Fruit fly (Drosophila melanogaster) whole organism, pupa: ENCODE data around the gene Ice2.

ENCODE experiments used
- CG10348 ChIP-seq: fragments of 200-800 bp; sonication (Bioruptor generic); IDR thresholded peaks from 2 replicates; pipeline ENCODE4 v1.3.6; 2022; ENCODE audit warnings: missing biosample characterization, missing genetic modification characterization
- CG13204 ChIP-seq: fragments of 200-800 bp; sonication (Bioruptor generic); optimal IDR thresholded peaks from 2 replicates; lab custom pipeline; 2018; ENCODE audit warnings: missing biosample characterization, mild to moderate bottlenecking, missing genetic modification characterization, moderate library complexity
- CG14655 ChIP-seq: fragments of 200-800 bp; sonication (Bioruptor generic); optimal IDR thresholded peaks from 3 replicates; lab custom pipeline; 2017; ENCODE audit warnings: mild to moderate bottlenecking, missing biosample characterization, missing genetic modification reagents, missing genetic modification characterization
- CG15710 ChIP-seq: fragments of 200-800 bp; sonication (Bioruptor generic); optimal IDR thresholded peaks from 2 replicates; lab custom pipeline; 2018; ENCODE audit warnings: missing biosample characterization, mild to moderate bottlenecking, missing genetic modification characterization, moderate library complexity
- CG17806 ChIP-seq: fragments of 200-800 bp; sonication (Bioruptor generic); optimal IDR thresholded peaks from 2 replicates; lab custom pipeline; 2018; ENCODE audit warnings: missing biosample characterization, mild to moderate bottlenecking, missing genetic modification characterization, moderate library complexity
- CG32121 ChIP-seq: fragments of 200-800 bp; sonication (Bioruptor generic); IDR thresholded peaks from 2 replicates; pipeline ENCODE4 v1.3.6; 2022; ENCODE audit warnings: missing biosample characterization, missing genetic modification characterization
- CG34367 ChIP-seq: fragments of 200-800 bp; sonication (Bioruptor generic); optimal IDR thresholded peaks from 2 replicates; lab custom pipeline; 2018; ENCODE audit warnings: missing biosample characterization, mild to moderate bottlenecking, missing genetic modification characterization
- CG4496 ChIP-seq: fragments of 200-800 bp; sonication (Bioruptor generic); IDR thresholded peaks from 3 replicates; pipeline ENCODE4 v1.3.6; 2022; ENCODE audit warnings: missing biosample characterization, missing genetic modification characterization
- CG8159 ChIP-seq: fragments of 200-800 bp; sonication (Bioruptor generic); optimal IDR thresholded peaks from 3 replicates; lab custom pipeline; 2018; ENCODE audit warnings: missing biosample characterization, mild to moderate bottlenecking, missing genetic modification characterization, moderate library complexity
- CG8301 ChIP-seq: fragments of 200-800 bp; sonication (Bioruptor generic); optimal IDR thresholded peaks from 2 replicates; lab custom pipeline; 2018; ENCODE audit warnings: missing biosample characterization, mild to moderate bottlenecking, missing genetic modification characterization
- CG9948 ChIP-seq: fragments of 200-800 bp; sonication (Bioruptor generic); optimal IDR thresholded peaks from 2 replicates; lab custom pipeline; 2018; ENCODE audit warnings: missing biosample characterization, mild to moderate bottlenecking, missing genetic modification characterization, moderate library complexity
- D1 ChIP-seq: fragments of 200-800 bp; sonication (Bioruptor generic); optimal IDR thresholded peaks from 2 replicates; lab custom pipeline; 2018; ENCODE audit warnings: missing biosample characterization, mild to moderate bottlenecking, missing genetic modification characterization, moderate library complexity
- EcR ChIP-seq: fragments of 200-800 bp; sonication (Bioruptor generic); optimal IDR thresholded peaks from 3 replicates; lab custom pipeline; 2019; ENCODE audit warnings: missing biosample characterization, missing genetic modification characterization, mild to moderate bottlenecking, moderate library complexity, missing genetic modification reagents
- Ets98B ChIP-seq: fragments of 200-800 bp; sonication (Bioruptor generic); IDR thresholded peaks from 2 replicates; pipeline ENCODE4 v1.3.6; 2022; ENCODE audit warnings: missing biosample characterization, missing genetic modification characterization
- Pif1A ChIP-seq: fragments of 200-800 bp; sonication (Bioruptor generic); optimal IDR thresholded peaks from 3 replicates; lab custom pipeline; 2016; ENCODE audit warnings: missing biosample characterization, missing genetic modification characterization
- Pif1B ChIP-seq: fragments of 200-800 bp; sonication (Bioruptor generic); optimal IDR thresholded peaks from 3 replicates; lab custom pipeline; 2016; ENCODE audit warnings: missing biosample characterization, missing genetic modification characterization
- Snoo ChIP-seq: fragments of 200-800 bp; sonication (Bioruptor generic); optimal IDR thresholded peaks from 3 replicates; lab custom pipeline; 2017; ENCODE audit warnings: missing biosample characterization, mild to moderate bottlenecking, missing genetic modification characterization, inconsistent platforms
- fd96Ca ChIP-seq: fragments of 200-800 bp; sonication (Bioruptor generic); IDR thresholded peaks from 3 replicates; pipeline ENCODE4 v1.3.6; 2022; ENCODE audit warnings: missing biosample characterization, missing genetic modification characterization
- gl ChIP-seq: fragments of 200-800 bp; sonication (Bioruptor generic); optimal IDR thresholded peaks from 2 replicates; lab custom pipeline; 2018; ENCODE audit warnings: missing biosample characterization, mild to moderate bottlenecking, missing genetic modification characterization

Gene Ice2

DNA sequence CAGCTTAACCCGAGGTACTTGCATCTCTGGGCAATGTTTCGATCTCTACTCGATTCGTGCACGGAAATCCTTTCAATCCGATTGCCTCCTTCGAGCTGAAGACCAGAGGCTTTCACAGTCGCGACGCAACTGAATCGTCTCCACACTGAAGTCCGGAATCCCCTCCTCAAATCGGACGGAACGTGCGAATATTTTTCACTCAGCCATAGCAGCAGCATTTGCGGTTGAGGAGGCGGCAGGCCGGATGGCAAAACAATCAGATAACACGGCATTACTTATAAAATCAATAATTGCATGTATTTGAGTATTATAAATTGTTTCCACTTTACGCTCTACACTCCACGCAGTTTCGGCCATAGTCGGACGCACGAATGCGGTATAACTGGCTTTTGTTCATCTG, 38.1 kb downstream of the Ice2 start, which contains the start of gene Snmp1:
TSS of gene Snmp1 (minus strand) at position 101 of the 400 bp plus-strand sequence.
- TF ChIP-seq CG9948 (no peak), CG8301 (tag; lab: Kevin White, UChicago) (no peak), CG34367 (no peak), CG4496 (GFP tag; lab: Robert Waterston, UW) (no peak), CG13204 (no peak), Snoo (tag; lab: Kevin White, UChicago) (no peak), CG32121 (GFP tag; lab: Robert Waterston, UW) (no peak), CG10348 (GFP tag; lab: Robert Waterston, UW) (no peak), CG15710 (tag; lab: Kevin White, UChicago) (no peak), Ets98B (no peak), CG8159 (tag; lab: Kevin White, UChicago) (no peak), CG17806 (tag; lab: Kevin White, UChicago) (no peak), Pif1B (GFP tag; lab: Kevin White, UChicago) (no peak), fd96Ca (GFP tag; lab: Robert Waterston, UW) (no peak), Pif1A (GFP tag; lab: Kevin White, UChicago) (no peak)

DNA sequence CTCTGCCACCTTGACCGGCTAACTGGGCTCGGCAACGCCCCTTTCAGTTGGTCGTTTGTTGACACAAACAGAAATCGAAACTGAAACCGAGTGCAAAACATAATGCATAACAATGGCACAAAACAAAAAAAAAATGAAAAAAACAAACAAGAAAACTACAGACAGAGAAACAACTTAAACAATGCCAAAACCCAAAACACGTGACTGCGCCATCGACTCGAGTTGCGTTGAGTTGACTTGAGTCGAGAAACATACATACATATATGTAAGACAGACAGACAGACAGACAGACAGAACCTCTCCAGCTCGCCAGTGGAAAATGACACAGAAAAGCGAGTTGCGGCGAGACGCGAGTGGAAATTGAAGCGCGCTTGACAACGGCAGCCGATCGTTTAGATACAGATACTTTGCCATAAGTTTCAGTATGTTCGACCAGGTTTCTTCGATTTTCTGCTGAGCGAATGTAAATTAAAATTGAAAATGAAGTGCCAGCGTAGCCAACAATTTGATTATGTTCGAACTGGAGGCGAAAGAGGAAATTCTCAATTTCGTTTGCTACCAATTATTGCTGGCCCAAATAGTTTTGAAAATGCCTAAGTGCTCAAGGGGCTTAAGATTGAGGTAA, 39.6 kb downstream of the Ice2 start:
- peak; percentile 55; the same call in 1 of the 3 replicates for TF ChIP-seq CG4496 (GFP tag; lab: Robert Waterston, UW)
- TF ChIP-seq Ets98B = 0 out of 2 replicates have a peak, but pooled peaks have one; percentile 13
- TF ChIP-seq CG14655 (GFP tag; lab: Kevin White, UChicago) = no peak
- 0 out of 2 replicates have a peak, but pooled peaks have one; percentile 41 for TF ChIP-seq CG32121 (GFP tag; lab: Robert Waterston, UW)
- TF ChIP-seq, all 21 proteins: peak for 3

DNA sequence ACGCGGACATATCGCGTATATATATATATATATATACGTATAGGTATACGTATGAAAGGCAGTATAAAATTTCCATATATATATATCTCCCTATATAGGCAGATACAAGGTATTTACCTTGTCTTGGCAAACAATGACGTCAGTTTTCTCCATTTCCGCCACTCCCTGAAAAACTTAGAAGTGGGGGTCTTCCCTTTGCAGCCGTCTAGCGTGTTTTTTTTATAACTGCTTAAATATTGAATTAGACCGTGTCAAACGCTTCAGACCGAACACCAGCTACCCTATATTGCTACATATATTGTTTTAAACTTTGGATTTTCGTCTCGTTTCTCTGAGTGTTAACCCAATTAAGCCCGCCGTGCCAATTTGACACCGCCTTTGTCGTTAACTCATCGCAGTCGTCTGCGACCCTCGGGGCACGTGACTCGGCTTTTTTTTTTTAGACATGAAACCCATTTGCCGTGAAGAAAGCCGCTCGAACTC, 46.7 kb downstream of the Ice2 start:
- TF ChIP-seq Pif1A (GFP tag; lab: Kevin White, UChicago) (peak; percentile 31), Ets98B (no peak; the same call in 1 of the 2 replicates)
- TF ChIP-seq, all 21 proteins: peak for 1

DNA sequence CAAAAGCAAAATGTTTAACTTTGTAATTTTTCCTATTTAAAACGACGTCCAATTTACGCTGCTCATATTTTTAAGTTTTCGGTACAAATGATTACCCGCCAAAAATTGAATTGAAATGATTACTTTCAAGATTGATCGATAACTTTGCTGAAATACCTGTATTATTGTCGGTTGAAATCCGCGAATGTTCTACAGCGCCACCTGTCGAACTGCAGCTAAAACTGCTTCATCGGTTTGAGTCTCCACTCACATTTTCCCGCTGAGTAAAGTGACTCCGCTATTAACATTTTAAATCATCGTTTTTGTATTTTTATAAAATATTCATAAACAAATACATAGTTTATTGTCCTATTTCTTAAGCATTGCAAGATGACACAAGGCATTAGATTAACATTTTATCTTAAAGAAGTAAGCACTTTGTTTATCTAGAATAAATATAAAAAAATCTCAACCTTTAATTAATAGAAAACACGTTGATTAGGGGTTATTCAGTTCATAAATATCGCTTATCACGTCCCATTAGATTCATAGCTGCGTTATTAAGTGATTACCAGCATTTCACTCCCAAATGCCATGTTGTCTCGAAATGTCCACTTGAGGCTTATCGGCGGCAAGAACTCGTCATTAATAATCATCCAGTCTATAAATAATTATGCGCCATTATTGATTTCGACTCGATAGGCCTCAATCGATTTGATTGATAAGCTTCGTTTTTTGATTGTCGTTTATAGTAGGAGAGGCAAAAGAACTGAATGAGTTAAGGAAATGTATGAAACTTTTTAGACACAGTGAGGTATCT, 49.8 kb downstream of the Ice2 start:
- TF ChIP-seq CG13204 (no peak), CG32121 (GFP tag; lab: Robert Waterston, UW) (no peak), D1 (tag; lab: Kevin White, UChicago) (peak; percentile 45)
- TF ChIP-seq, all 21 proteins: peak for 1

DNA sequence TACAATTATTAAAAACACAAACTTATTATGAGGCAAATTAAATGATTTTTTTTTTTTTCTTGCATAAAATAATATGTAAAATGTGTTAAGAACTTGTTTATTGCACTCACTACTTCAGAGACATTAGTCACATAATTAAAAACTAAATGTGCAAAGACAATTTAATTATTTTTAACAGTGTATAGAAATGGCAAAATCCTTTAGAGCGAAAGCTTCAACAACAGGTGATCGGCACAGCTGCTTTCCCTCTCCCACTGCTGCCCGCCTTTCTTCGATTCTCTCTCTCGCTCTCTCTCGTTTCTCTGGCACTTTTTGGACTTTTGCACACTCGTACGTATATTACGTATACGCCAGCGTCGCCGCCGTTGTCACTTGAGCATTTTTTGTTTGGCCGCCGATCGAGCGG, 50.4 kb downstream of the Ice2 start:
- TF ChIP-seq CG8159 (tag; lab: Kevin White, UChicago) = no peak
- no peak for TF ChIP-seq Snoo (tag; lab: Kevin White, UChicago)
- TF ChIP-seq D1 (tag; lab: Kevin White, UChicago) = no peak
- TF ChIP-seq CG4496 (GFP tag; lab: Robert Waterston, UW) = peak; percentile 36; the same call in 1 of the 3 replicates
- TF ChIP-seq, all 21 proteins: peak for 1

DNA sequence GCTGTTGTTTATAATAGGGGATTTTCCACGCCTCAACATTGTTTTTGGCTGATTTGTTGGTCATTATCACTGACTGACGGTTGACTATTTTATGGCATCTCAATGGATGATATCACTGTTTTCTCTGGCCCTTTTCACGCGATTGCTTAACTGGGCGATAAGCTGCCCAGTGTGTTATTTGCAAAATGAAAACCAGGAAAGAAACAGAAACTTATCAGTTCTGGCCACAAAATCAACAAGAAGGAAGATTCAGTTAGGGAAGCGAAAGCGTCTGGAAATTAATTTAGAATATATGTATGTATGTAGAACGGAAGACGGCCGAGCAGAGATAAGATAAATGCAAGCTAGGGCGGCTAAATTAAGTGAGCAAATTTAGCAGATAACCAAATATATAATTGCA, 51.9 kb downstream of the Ice2 start:
- TF ChIP-seq EcR (GFP tag; lab: Kevin White, UChicago) (no peak), CG14655 (GFP tag; lab: Kevin White, UChicago) (no peak), gl (tag; lab: Kevin White, UChicago) (no peak), CG17806 (tag; lab: Kevin White, UChicago) (no peak), CG8301 (tag; lab: Kevin White, UChicago) (no peak), D1 (tag; lab: Kevin White, UChicago) (no peak), CG4496 (GFP tag; lab: Robert Waterston, UW) (no peak), Snoo (tag; lab: Kevin White, UChicago) (no peak)
